Worm (Caenorhabditis elegans): ENCODE data around the gene him-3.

DNA sequence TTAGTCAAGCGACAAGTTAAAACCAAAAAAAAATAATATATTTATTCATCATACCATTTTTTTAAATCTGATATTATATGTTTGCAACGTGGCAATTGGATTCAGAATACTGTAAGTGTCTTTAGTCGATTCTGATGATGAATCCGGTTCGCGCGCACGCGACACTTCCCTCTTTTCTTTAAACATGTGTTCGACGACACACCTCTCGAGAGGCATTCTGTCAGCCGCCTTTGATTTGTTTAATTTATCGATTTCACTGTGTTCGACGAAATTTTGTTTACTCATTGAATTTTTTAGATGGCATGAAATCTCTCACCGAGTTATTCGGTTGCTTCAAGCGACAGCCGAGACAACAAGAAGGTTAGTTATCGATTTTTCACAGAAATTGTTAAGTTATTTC, 34.4 kb downstream of the him-3 start, which contains the start of gene trxr-1:
- TF ChIP-seq him-1 (tag; optimal IDR thresholded peaks at IDR 0.05) (no peak), W03F9.2 (tag; optimal IDR thresholded peaks at IDR 0.05) (no peak)

All from whole organism, L4/young adult.